Worm (Caenorhabditis elegans): Measurements from ENCODE around the gene F53H8.3.

The F53H8.3 gene

DNA sequence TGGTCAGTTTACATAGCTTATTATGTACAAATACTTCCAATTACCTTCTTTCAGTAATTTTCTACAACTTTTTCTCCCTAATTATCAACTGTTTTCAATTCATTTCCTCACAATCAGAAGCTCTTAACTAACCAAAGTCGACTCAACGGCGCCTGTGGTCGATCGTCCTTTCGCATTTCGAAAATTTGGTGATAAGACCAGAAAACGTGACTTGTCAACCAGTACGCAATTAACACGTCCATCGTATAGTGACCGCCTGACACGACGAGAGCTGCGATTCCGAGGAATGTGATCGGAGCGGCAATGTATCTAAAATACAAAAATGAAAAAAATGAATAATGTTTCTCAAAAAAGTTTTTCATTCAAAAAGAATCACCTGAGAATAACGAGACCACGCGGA lies 7.3 kb downstream of the F53H8.3 start:
- TF ChIP-seq egl-44 (GFP tag; IDR thresholded peaks at IDR 0.05): 0 out of 2 replicates have a peak, but pooled peaks have one; percentile 24
- TF ChIP-seq ccch-3 (GFP tag; optimal IDR thresholded peaks at IDR 0.05): no peak
- TF ChIP-seq ceh-27 (GFP tag; optimal IDR thresholded peaks at IDR 0.05): no peak
- TF ChIP-seq cebp-1 (GFP tag; IDR thresholded peaks at IDR 0.05): peak; percentile 21; the same call in 1 of the 2 replicates
- peak; percentile 37 for TF ChIP-seq cebp-1 (tag; optimal IDR thresholded peaks at IDR 0.05)
- no peak for TF ChIP-seq ztf-28 (GFP tag; IDR thresholded peaks at IDR 0.05)
- no peak for TF ChIP-seq ztf-25 (GFP tag; IDR thresholded peaks at IDR 0.05)
- TF ChIP-seq dox-1 (GFP tag; IDR thresholded peaks at IDR 0.05): peak; percentile 52
- TF ChIP-seq lin-54 (GFP tag; optimal IDR thresholded peaks at IDR 0.05): no peak
- peak in 1 of 2 experiments; percentile 45 for TF ChIP-seq let-607 (tag; optimal IDR thresholded peaks at IDR 0.05)
- TF ChIP-seq nhr-80 (tag; optimal IDR thresholded peaks at IDR 0.05): peak; percentile 88

DNA sequence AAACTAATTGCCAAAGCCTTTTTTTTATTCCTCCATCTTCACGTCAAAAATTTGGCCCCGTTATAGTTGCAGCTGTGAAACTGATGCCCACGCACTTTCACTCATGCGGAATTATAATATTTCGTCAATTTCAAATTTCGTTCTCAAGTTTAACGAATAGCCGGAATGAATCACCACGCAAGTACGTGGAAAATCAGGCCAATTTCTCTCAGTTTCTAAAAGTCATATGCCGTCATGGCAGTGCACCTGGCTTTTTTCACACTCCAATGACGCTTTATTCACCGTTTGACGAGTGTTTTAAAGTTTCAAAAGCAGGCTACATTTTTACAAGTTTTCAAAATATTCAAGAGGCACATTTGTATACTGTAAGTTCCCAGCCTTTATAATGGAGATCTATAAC lies 9.5 kb downstream of the F53H8.3 start:
- TF ChIP-seq hrde-1 (tag; optimal IDR thresholded peaks at IDR 0.05; ENCODE audit: borderline replicate concordance): no peak
- TF ChIP-seq let-607 (tag; optimal IDR thresholded peaks at IDR 0.05): no peak
- TF ChIP-seq hmg-20 (GFP tag; IDR thresholded peaks at IDR 0.05): no peak
- TF ChIP-seq akir-1 (GFP tag; optimal IDR thresholded peaks at IDR 0.05): no peak
- no peak for TF ChIP-seq F55B11.4 (tag; optimal IDR thresholded peaks at IDR 0.05; ENCODE audit: borderline replicate concordance, insufficient read depth)
- no peak for TF ChIP-seq Y95B8A.8 (GFP tag; IDR thresholded peaks at IDR 0.05)
- no peak for TF ChIP-seq madf-8 (GFP tag; conservative IDR thresholded peaks at IDR 0.05)
- no peak for TF ChIP-seq dpff-1 (tag; optimal IDR thresholded peaks at IDR 0.05)
- no peak for TF ChIP-seq egrh-3 (GFP tag; IDR thresholded peaks at IDR 0.05)
- TF ChIP-seq efl-1 (GFP tag; optimal IDR thresholded peaks at IDR 0.05): no peak
- no peak for TF ChIP-seq F39B2.1 (GFP tag; IDR thresholded peaks at IDR 0.05)
- TF ChIP-seq snpc-1.1 (tag; optimal IDR thresholded peaks at IDR 0.05; ENCODE audit: insufficient read depth): no peak

DNA sequence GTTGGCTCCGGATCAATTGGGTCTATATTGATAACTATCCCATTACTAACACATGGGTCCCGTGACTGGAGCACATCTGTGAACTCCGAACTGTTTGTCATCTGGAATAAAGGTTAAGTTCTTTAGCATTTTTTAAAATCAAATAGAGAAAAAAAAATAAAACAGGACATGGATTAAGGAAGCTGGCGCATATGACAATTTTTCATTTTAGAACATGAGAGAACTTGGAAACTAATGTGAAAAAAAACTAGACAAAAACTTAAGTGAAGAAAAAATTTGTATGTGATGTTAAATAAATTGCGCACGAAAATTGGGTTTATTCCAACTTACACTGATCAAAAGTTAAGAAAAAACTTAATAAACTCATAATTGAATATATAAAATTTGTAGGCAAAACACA lies 10.4 kb downstream of the F53H8.3 start, which contains the start of gene sms-2:
Gene sms-2, minus strand, starts transcription at position 101 of the 400 bp plus-strand sequence.
- TF ChIP-seq D2030.7 (GFP tag; IDR thresholded peaks at IDR 0.05) (no peak), ztf-28 (GFP tag; IDR thresholded peaks at IDR 0.05) (no peak), aptf-2 (GFP tag; conservative IDR thresholded peaks at IDR 0.05) (no peak), egl-44 (GFP tag; IDR thresholded peaks at IDR 0.05) (no peak), lin-26 (GFP tag; IDR thresholded peaks at IDR 0.05) (no peak), let-607 (tag; optimal IDR thresholded peaks at IDR 0.05) (no peak)

DNA sequence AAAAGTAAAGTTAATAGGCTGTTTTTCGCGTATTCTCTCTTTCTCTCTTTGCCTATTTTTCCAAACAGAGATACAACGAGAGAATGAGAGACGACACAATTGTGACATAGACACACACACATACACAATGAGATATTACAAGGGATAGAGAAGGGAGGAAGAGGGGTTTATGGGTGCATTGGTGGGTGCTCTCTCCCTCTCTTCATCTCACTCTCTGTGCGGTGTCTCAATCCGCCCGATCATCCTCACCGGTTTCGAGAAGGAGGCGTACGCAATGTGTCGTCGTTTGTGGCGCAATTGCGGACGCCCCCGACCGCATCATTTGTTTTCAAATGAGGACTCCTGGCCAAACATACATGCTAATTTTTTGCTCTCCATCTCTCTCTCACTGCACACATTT lies 11.1 kb downstream of the F53H8.3 start:
- TF ChIP-seq Y53F4B.3 (GFP tag; IDR thresholded peaks at IDR 0.05) (no peak), K11D2.4 (GFP tag; IDR thresholded peaks at IDR 0.05) (peak; percentile 66; the same call in 1 of the 2 replicates), pbrm-1 (GFP tag; IDR thresholded peaks at IDR 0.05) (peak; percentile 71), sea-2 (GFP tag; IDR thresholded peaks at IDR 0.05) (no peak), mxl-1 (tag; optimal IDR thresholded peaks at IDR 0.05) (no peak), snpc-4 (GFP tag; optimal IDR thresholded peaks at IDR 0.05) (peak; percentile 37), snpc-4 (tag; optimal IDR thresholded peaks at IDR 0.05) (peak in 3 of 4 experiments; percentile 27 to 67 (median 37)), rcor-1 (GFP tag; IDR thresholded peaks at IDR 0.05) (peak; percentile 68), F39B2.1 (GFP tag; IDR thresholded peaks at IDR 0.05) (no peak), ztf-22 (GFP tag; optimal IDR thresholded peaks at IDR 0.05) (no peak), ceh-79 (tag; optimal IDR thresholded peaks at IDR 0.05) (no peak), dpff-1 (tag; optimal IDR thresholded peaks at IDR 0.05) (no peak), lir-1 (GFP tag; conservative IDR thresholded peaks at IDR 0.05) (no peak), ceh-91 (GFP tag; IDR thresholded peaks at IDR 0.05) (no peak), ceh-40 (GFP tag; IDR thresholded peaks at IDR 0.05) (no peak), lin-40 (tag; optimal IDR thresholded peaks at IDR 0.05) (peak; percentile 90), tbx-9 (tag; optimal IDR thresholded peaks at IDR 0.05; ENCODE audit: borderline replicate concordance) (no peak), zfh-2 (GFP tag; conservative IDR thresholded peaks at IDR 0.05) (peak; percentile 97), dpl-1 (GFP tag; optimal IDR thresholded peaks at IDR 0.05) (no peak), ama-1 (optimal IDR thresholded peaks at IDR 0.05) (no peak), ama-1 (GFP tag; optimal IDR thresholded peaks at IDR 0.05) (no peak), Y95B8A.8 (GFP tag; IDR thresholded peaks at IDR 0.05) (0 out of 2 replicates have a peak, but pooled peaks have one; percentile 27), ets-4 (GFP tag; optimal IDR thresholded peaks at IDR 0.05) (no peak)
